Worm (Caenorhabditis elegans) whole organism, L2 larva: Measurements from ENCODE around the gene nmgp-1.

Experiments used
- C34F6.9 ChIP-seq: fragments of 150-350 bp; optimal IDR thresholded peaks from 2 replicates; lab custom pipeline; 2014; ENCODE audit warnings: missing biosample characterization, missing genetic modification characterization
- F13H6.1 ChIP-seq: sonication (generic microtip); optimal IDR thresholded peaks from 2 replicates; lab custom pipeline; 2016; ENCODE audit warnings: missing genetic modification characterization, missing compliant biosample characterization
- Y55F3AM.14 ChIP-seq: fragments of 200-800 bp; sonication (Bioruptor generic); optimal IDR thresholded peaks from 2 replicates; lab custom pipeline; 2018; ENCODE audit warnings: mild to moderate bottlenecking, missing genetic modification characterization, missing compliant biosample characterization
- ZK546.5 ChIP-seq: sonication (generic microtip); optimal IDR thresholded peaks from 2 replicates; lab custom pipeline; 2017; ENCODE audit warnings: missing biosample characterization, missing genetic modification characterization
- alr-1 ChIP-seq: fragments of 150-350 bp; optimal IDR thresholded peaks from 2 replicates; lab custom pipeline; 2014; ENCODE audit warnings: missing biosample characterization, missing genetic modification characterization
- aly-2 ChIP-seq: fragments of 150-350 bp; optimal IDR thresholded peaks from 2 replicates; lab custom pipeline; 2014; ENCODE audit warnings: missing biosample characterization, missing genetic modification characterization
- ceh-82 ChIP-seq: fragments of 150-350 bp; optimal IDR thresholded peaks from 2 replicates; lab custom pipeline; 2014; ENCODE audit warnings: missing biosample characterization, missing genetic modification characterization
- crh-2 ChIP-seq: sonication (generic microtip); optimal IDR thresholded peaks from 2 replicates; lab custom pipeline; 2017; ENCODE audit warnings: missing biosample characterization, missing genetic modification characterization
- dmd-4 ChIP-seq: sonication (generic microtip); optimal IDR thresholded peaks from 2 replicates; lab custom pipeline; 2017; ENCODE audit warnings: missing biosample characterization, missing genetic modification characterization
- egl-27 ChIP-seq: sonication (generic microtip); optimal IDR thresholded peaks from 3 replicates; lab custom pipeline; 2017; ENCODE audit warnings: missing biosample characterization, missing genetic modification reagents, missing genetic modification characterization
- elt-1 ChIP-seq: fragments of 150-350 bp; optimal IDR thresholded peaks from 2 replicates; lab custom pipeline; 2014; ENCODE audit warnings: missing biosample characterization, missing genetic modification characterization
- fos-1 ChIP-seq: fragments of 150-350 bp; optimal IDR thresholded peaks from 2 replicates; lab custom pipeline; 2014; ENCODE audit warnings: missing biosample characterization, missing genetic modification characterization
- gmeb-1 ChIP-seq: fragments of 150-350 bp; optimal IDR thresholded peaks from 2 replicates; lab custom pipeline; 2014; ENCODE audit warnings: missing biosample characterization, missing genetic modification characterization
- lin-11 ChIP-seq: fragments of 150-350 bp; sonication (generic microtip); optimal IDR thresholded peaks from 2 replicates; lab custom pipeline; 2014; ENCODE audit warnings: missing biosample characterization, missing genetic modification characterization, inconsistent platforms, mixed read lengths
- lin-13 ChIP-seq: fragments of 150-350 bp; optimal IDR thresholded peaks from 2 replicates; lab custom pipeline; 2014; ENCODE audit warnings: missing biosample characterization, missing genetic modification reagents, missing genetic modification characterization
- lsy-2 ChIP-seq, 2 experiments: fragments of 150-350 bp in 1 of 2; sonication (generic microtip) in 1 of 2; optimal IDR thresholded peaks; 2 replicates each; lab custom pipeline; 2014 to 2017; ENCODE audit warnings: missing biosample characterization in 2 of 2, missing genetic modification characterization in 2 of 2
- mbf-1 ChIP-seq: sonication (generic microtip); optimal IDR thresholded peaks from 2 replicates; lab custom pipeline; 2017; ENCODE audit warnings: missing biosample characterization, missing genetic modification characterization
- mdl-1 ChIP-seq, 2 experiments: fragments of 150-350 bp in 1 of 2; sonication (generic microtip) in 1 of 2; optimal IDR thresholded peaks; 2 replicates each; lab custom pipeline; 2017; ENCODE audit warnings: missing biosample characterization in 2 of 2, missing genetic modification characterization in 2 of 2
- nhr-10 ChIP-seq: sonication (generic microtip); optimal IDR thresholded peaks from 2 replicates; lab custom pipeline; 2017; ENCODE audit warnings: missing biosample characterization, missing genetic modification characterization
- nhr-129 ChIP-seq: fragments of 150-350 bp; optimal IDR thresholded peaks from 2 replicates; lab custom pipeline; 2014; ENCODE audit warnings: missing biosample characterization, missing genetic modification characterization
- nhr-21 ChIP-seq: fragments of 150-350 bp; optimal IDR thresholded peaks from 2 replicates; lab custom pipeline; 2014; ENCODE audit warnings: missing biosample characterization, missing genetic modification characterization
- nhr-23 ChIP-seq: fragments of 150-350 bp; optimal IDR thresholded peaks from 2 replicates; lab custom pipeline; 2014; ENCODE audit warnings: missing biosample characterization, missing genetic modification reagents, missing genetic modification characterization
- nhr-25 ChIP-seq: fragments of 150-350 bp; sonication (generic microtip); optimal IDR thresholded peaks from 3 replicates; lab custom pipeline; 2014; ENCODE audit warnings: missing biosample characterization, missing genetic modification characterization
- nhr-6 ChIP-seq: fragments of 150-350 bp; optimal IDR thresholded peaks from 2 replicates; lab custom pipeline; 2014; ENCODE audit warnings: missing biosample characterization, missing genetic modification characterization
- nhr-77 ChIP-seq: fragments of 150-350 bp; optimal IDR thresholded peaks from 2 replicates; lab custom pipeline; 2014; ENCODE audit warnings: missing biosample characterization, missing genetic modification characterization
- peb-1 ChIP-seq: fragments of 150-350 bp; optimal IDR thresholded peaks from 2 replicates; lab custom pipeline; 2014; ENCODE audit warnings: missing biosample characterization, missing genetic modification characterization
- sem-4 ChIP-seq: fragments of 150-350 bp; optimal IDR thresholded peaks from 2 replicates; lab custom pipeline; 2014; ENCODE audit warnings: missing biosample characterization, missing genetic modification reagents, missing genetic modification characterization
- sma-3 ChIP-seq: sonication (generic microtip); optimal IDR thresholded peaks from 2 replicates; lab custom pipeline; 2016; ENCODE audit warnings: missing genetic modification reagents, missing genetic modification characterization, missing compliant biosample characterization
- sma-9 ChIP-seq, 2 experiments: fragments of 150-350 bp in 1 of 2; sonication (generic microtip) in 1 of 2; optimal IDR thresholded peaks; 2 replicates each; lab custom pipeline; 2014 to 2016; ENCODE audit warnings: missing genetic modification characterization in 2 of 2, mild to moderate bottlenecking in 1 of 2, missing biosample characterization in 1 of 2, missing compliant biosample characterization in 1 of 2, missing genetic modification reagents in 1 of 2, moderate library complexity in 1 of 2
- snpc-4 ChIP-seq: fragments of 150-350 bp; optimal IDR thresholded peaks from 2 replicates; lab custom pipeline; 2014; ENCODE audit warnings: missing biosample characterization, missing genetic modification characterization
- unc-39 ChIP-seq: fragments of 150-350 bp; optimal IDR thresholded peaks from 2 replicates; lab custom pipeline; 2014; ENCODE audit warnings: missing biosample characterization, missing genetic modification characterization
- unc-55 ChIP-seq: fragments of 150-350 bp; sonication (generic microtip); optimal IDR thresholded peaks from 3 replicates; lab custom pipeline; 2014; ENCODE audit warnings: missing biosample characterization, missing genetic modification reagents, missing genetic modification characterization
- unc-62 ChIP-seq: fragments of 150-350 bp; optimal IDR thresholded peaks from 2 replicates; lab custom pipeline; 2014; ENCODE audit warnings: missing biosample characterization, missing genetic modification reagents, missing genetic modification characterization
- zag-1 ChIP-seq: fragments of 150-350 bp; optimal IDR thresholded peaks from 2 replicates; lab custom pipeline; 2014; ENCODE audit warnings: missing biosample characterization, missing genetic modification characterization
- ztf-11 ChIP-seq: sonication (generic microtip); optimal IDR thresholded peaks from 2 replicates; lab custom pipeline; 2017; ENCODE audit warnings: missing biosample characterization, missing genetic modification characterization

nmgp-1 gene

ce11 chrII:6245199-6245702 is 15.4 kb upstream of the nmgp-1 start, which contains the start of gene blos-4:
blos-4 (plus strand) TSS chrII:6245249.
- no peak for TF ChIP-seq lin-13
- TF ChIP-seq peb-1: no peak
- no peak for TF ChIP-seq unc-39 (tag; lab: Kevin White, UChicago)
- no peak for TF ChIP-seq mbf-1 (tag; lab: Kevin White, UChicago)
- peak; percentile 50 for TF ChIP-seq gmeb-1
- TF ChIP-seq alr-1 (tag; lab: Kevin White, UChicago): no peak
- no peak for TF ChIP-seq nhr-25
- TF ChIP-seq Y55F3AM.14 (GFP tag; lab: Kevin White, UChicago): no peak

ce11 chrII:6246054-6246453 is 14.6 kb upstream of the nmgp-1 start, which contains the start of gene lelo-1:
lelo-1 (plus strand) TSS chrII:6246354.
- no peak for TF ChIP-seq fos-1 (tag; lab: Kevin White, UChicago)
- TF ChIP-seq ceh-82 (tag; lab: Kevin White, UChicago): no peak
- TF ChIP-seq snpc-4 (tag; lab: Kevin White, UChicago): no peak
- TF ChIP-seq elt-1: no peak
- TF ChIP-seq zag-1 (tag; lab: Kevin White, UChicago): no peak
- no peak for TF ChIP-seq nhr-25

- TF ChIP-seq mdl-1 (tag; optimal IDR thresholded peaks at IDR 0.05; lab: Kevin White, UChicago) (no peak), nhr-23 (tag; lab: Kevin White, UChicago) (no peak)
- TF ChIP-seq, all 48 proteins: peak for 0
Measured at ce11 chrII:6247011-6247410, 13.6 kb upstream of the nmgp-1 start, which contains the start of gene T24H7.2. T24H7.2 (plus strand) TSS chrII:6247311.

ce11 chrII:6248029-6248428 is 12.6 kb upstream of the nmgp-1 start:
- TF ChIP-seq gmeb-1 (no peak), lin-13 (no peak), ceh-82 (tag; lab: Kevin White, UChicago) (no peak), nhr-10 (no peak), fos-1 (tag; lab: Kevin White, UChicago) (no peak), lin-11 (tag; lab: Kevin White, UChicago) (no peak), aly-2 (tag; lab: Kevin White, UChicago) (no peak), Y55F3AM.14 (GFP tag; lab: Kevin White, UChicago) (no peak), nhr-6 (tag; lab: Kevin White, UChicago) (no peak), dmd-4 (no peak), nhr-23 (tag; lab: Kevin White, UChicago) (no peak), unc-62 (GFP tag; lab: Kevin White, UChicago) (no peak), egl-27 (tag; lab: Kevin White, UChicago) (no peak), unc-39 (tag; lab: Kevin White, UChicago) (no peak), peb-1 (no peak), alr-1 (tag; lab: Kevin White, UChicago) (no peak), ZK546.5 (tag; lab: Kevin White, UChicago) (no peak), ztf-11 (tag; lab: Kevin White, UChicago) (no peak)

ce11 chrII:6248503-6248902 is 12.2 kb upstream of the nmgp-1 start:
- peak; percentile 67 for TF ChIP-seq sma-9 (GFP tag; optimal IDR thresholded peaks at IDR 0.05; lab: Kevin White, UChicago)
- no peak for TF ChIP-seq sma-9 (tag; optimal IDR thresholded peaks at IDR 0.05; lab: Kevin White, UChicago)
- TF ChIP-seq mdl-1 (tag; optimal IDR thresholded peaks at IDR 0.05; lab: Kevin White, UChicago): no peak
- peak; percentile 54 for TF ChIP-seq lin-11 (tag; lab: Kevin White, UChicago)
- peak; percentile 85 for TF ChIP-seq nhr-129 (tag; lab: Kevin White, UChicago)
- TF ChIP-seq ZK546.5 (tag; lab: Kevin White, UChicago): no peak
- peak; percentile 30 for TF ChIP-seq unc-55 (GFP tag; lab: Kevin White, UChicago)
- peak; percentile 22 for TF ChIP-seq nhr-21 (tag; lab: Kevin White, UChicago)
- TF ChIP-seq C34F6.9 (tag; lab: Kevin White, UChicago): peak; percentile 52
- TF ChIP-seq lsy-2 (tag; optimal IDR thresholded peaks at IDR 0.05; lab: Kevin White, UChicago): peak; percentile 11 to 36
- TF ChIP-seq gmeb-1: peak; percentile 69
- no peak for TF ChIP-seq nhr-77 (tag; lab: Kevin White, UChicago)
- TF ChIP-seq sem-4 (tag; lab: Kevin White, UChicago): peak; percentile 7
- peak; percentile 68 for TF ChIP-seq sma-3 (GFP tag; lab: Kevin White, UChicago)
- TF ChIP-seq zag-1 (tag; lab: Kevin White, UChicago): peak; percentile 9
- TF ChIP-seq fos-1 (tag; lab: Kevin White, UChicago): peak; percentile 40
- peak; percentile 56 for TF ChIP-seq F13H6.1 (tag; lab: Kevin White, UChicago)
- TF ChIP-seq elt-1: no peak
- peak; percentile 29 for TF ChIP-seq crh-2 (tag; lab: Kevin White, UChicago)
- TF ChIP-seq, all 48 proteins: peak for 14
